Fruit fly (Drosophila melanogaster) whole organism, embryonic: ENCODE measurements around the gene CG31948.

Experiments used
- Antp ChIP-seq: fragments of 200-800 bp; sonication (Bioruptor generic); optimal IDR thresholded peaks from 3 replicates; lab custom pipeline; 2016; ENCODE audit warnings: missing biosample characterization, missing genetic modification characterization
- CG11560 ChIP-seq: fragments of 200-800 bp; sonication (Bioruptor generic); IDR thresholded peaks from 3 replicates; pipeline ENCODE4 v1.3.6; 2022; ENCODE audit warnings: missing biosample characterization, missing genetic modification characterization
- CG11723 ChIP-seq: fragments of 200-800 bp; sonication (Bioruptor generic); optimal IDR thresholded peaks from 2 replicates; lab custom pipeline; 2017; ENCODE audit warnings: missing biosample characterization, mild to moderate bottlenecking, missing genetic modification characterization
- CG12155 ChIP-seq: fragments of 200-800 bp; sonication (Bioruptor generic); optimal IDR thresholded peaks from 3 replicates; lab custom pipeline; 2016; ENCODE audit warnings: missing biosample characterization, missing genetic modification characterization
- CG12219 ChIP-seq: fragments of 200-800 bp; sonication (Bioruptor generic); optimal IDR thresholded peaks from 3 replicates; lab custom pipeline; 2018; ENCODE audit warnings: missing biosample characterization, mild to moderate bottlenecking, missing genetic modification characterization
- CG12659 ChIP-seq: fragments of 200-800 bp; sonication (Bioruptor generic); optimal IDR thresholded peaks from 3 replicates; lab custom pipeline; 2017; ENCODE audit warnings: mild to moderate bottlenecking, missing biosample characterization, missing genetic modification reagents, missing genetic modification characterization
- CG1602 ChIP-seq: fragments of 200-800 bp; sonication (Bioruptor generic); optimal IDR thresholded peaks from 3 replicates; lab custom pipeline; 2016; ENCODE audit warnings: missing biosample characterization, missing genetic modification characterization
- CG17328 ChIP-seq: fragments of 200-800 bp; sonication (Bioruptor generic); IDR thresholded peaks from 2 replicates; pipeline ENCODE4 v1.3.6; 2022; ENCODE audit warnings: missing biosample characterization, missing genetic modification characterization
- CG1792 ChIP-seq: fragments of 200-800 bp; sonication (Bioruptor generic); optimal IDR thresholded peaks from 2 replicates; lab custom pipeline; 2016; ENCODE audit warnings: missing biosample characterization, missing genetic modification characterization
- CG18764 ChIP-seq: fragments of 200-800 bp; sonication (Bioruptor generic); optimal IDR thresholded peaks from 3 replicates; lab custom pipeline; 2016; ENCODE audit warnings: missing biosample characterization, missing genetic modification characterization
- CG2712 ChIP-seq: fragments of 200-800 bp; optimal IDR thresholded peaks from 3 replicates; lab custom pipeline; 2019; ENCODE audit warnings: missing biosample characterization, mild to moderate bottlenecking, missing genetic modification characterization, moderate library complexity
- CG3281 ChIP-seq: fragments of 200-800 bp; sonication (Bioruptor generic); optimal IDR thresholded peaks from 3 replicates; lab custom pipeline; 2017; ENCODE audit warnings: missing biosample characterization, mild to moderate bottlenecking, missing genetic modification characterization
- CG33557 ChIP-seq: fragments of 200-800 bp; sonication (Bioruptor generic); optimal IDR thresholded peaks from 2 replicates; lab custom pipeline; 2019; ENCODE audit warnings: missing biosample characterization, mild to moderate bottlenecking, missing genetic modification characterization, moderate library complexity
- CG4328 ChIP-seq: fragments of 200-800 bp; sonication (Bioruptor generic); optimal IDR thresholded peaks from 3 replicates; lab custom pipeline; 2017; ENCODE audit warnings: missing biosample characterization, missing genetic modification reagents, missing genetic modification characterization
- CG4730 ChIP-seq: fragments of 200-800 bp; sonication (Bioruptor generic); IDR thresholded peaks from 2 replicates; pipeline ENCODE4 v1.3.6; 2022; ENCODE audit warnings: missing biosample characterization, missing genetic modification characterization
- CG4820 ChIP-seq: fragments of 200-800 bp; sonication (Bioruptor generic); optimal IDR thresholded peaks from 3 replicates; lab custom pipeline; 2016; ENCODE audit warnings: missing biosample characterization, missing genetic modification characterization
- CG5953 ChIP-seq: fragments of 200-800 bp; sonication (Bioruptor generic); IDR thresholded peaks from 2 replicates; pipeline ENCODE4 v1.3.6; 2022; ENCODE audit warnings: missing biosample characterization, missing genetic modification characterization
- CG6175 ChIP-seq: fragments of 200-800 bp; sonication (Bioruptor generic); IDR thresholded peaks from 3 replicates; pipeline ENCODE4 v1.3.6; 2022; ENCODE audit warnings: missing biosample characterization, missing genetic modification characterization
- CG6854 ChIP-seq: fragments of 200-800 bp; sonication (Bioruptor generic); optimal IDR thresholded peaks from 3 replicates; lab custom pipeline; 2017; ENCODE audit warnings: missing biosample characterization, mild to moderate bottlenecking, missing genetic modification characterization
- CG9727 ChIP-seq: fragments of 200-800 bp; sonication (Bioruptor generic); optimal IDR thresholded peaks from 3 replicates; lab custom pipeline; 2017; ENCODE audit warnings: missing biosample characterization, mild to moderate bottlenecking, missing genetic modification characterization
- CHES-1-like ChIP-seq: fragments of 200-800 bp; sonication (Bioruptor generic); optimal IDR thresholded peaks from 2 replicates; lab custom pipeline; 2016; ENCODE audit warnings: missing biosample characterization, missing genetic modification characterization
- Doc3 ChIP-seq: fragments of 200-800 bp; sonication (Bioruptor generic); IDR thresholded peaks from 3 replicates; pipeline ENCODE4 v1.3.6; 2022; ENCODE audit warnings: missing biosample characterization, missing genetic modification characterization; ENCODE audit not compliant: partially characterized antibody
- Dref ChIP-seq: fragments of 200-800 bp; sonication (Bioruptor generic); IDR thresholded peaks from 2 replicates; pipeline ENCODE4 v1.3.6; 2022; ENCODE audit warnings: missing biosample characterization, missing genetic modification characterization
- H15 ChIP-seq: fragments of 200-800 bp; sonication (Bioruptor generic); IDR thresholded peaks from 3 replicates; pipeline ENCODE4 v1.3.6; 2022; ENCODE audit warnings: missing biosample characterization, missing genetic modification characterization
- HLHmδ ChIP-seq: fragments of 200-800 bp; sonication (Bioruptor generic); optimal IDR thresholded peaks from 2 replicates; lab custom pipeline; 2018; ENCODE audit warnings: missing biosample characterization, mild to moderate bottlenecking, missing genetic modification characterization, moderate library complexity
- Kr ChIP-seq: fragments of 200-800 bp; sonication (Bioruptor generic); optimal IDR thresholded peaks from 2 replicates; lab custom pipeline; 2017; ENCODE audit warnings: missing biosample characterization, mild to moderate bottlenecking, missing genetic modification characterization
- Oli ChIP-seq: fragments of 200-800 bp; sonication (Bioruptor generic); optimal IDR thresholded peaks from 2 replicates; lab custom pipeline; 2018; ENCODE audit warnings: missing biosample characterization, mild to moderate bottlenecking, missing genetic modification characterization, moderate library complexity
- Sox102F ChIP-seq: fragments of 200-800 bp; sonication (Bioruptor generic); optimal IDR thresholded peaks from 2 replicates; lab custom pipeline; 2018; ENCODE audit warnings: missing biosample characterization, mild to moderate bottlenecking, missing genetic modification characterization, moderate library complexity
- Spps ChIP-seq: fragments of 200-800 bp; sonication (Bioruptor generic); optimal IDR thresholded peaks from 2 replicates; lab custom pipeline; 2018; ENCODE audit warnings: missing biosample characterization, mild to moderate bottlenecking, missing genetic modification characterization
- bigmax ChIP-seq: fragments of 200-800 bp; sonication (Bioruptor generic); optimal IDR thresholded peaks from 2 replicates; lab custom pipeline; 2018; ENCODE audit warnings: missing biosample characterization, mild to moderate bottlenecking, missing genetic modification characterization
- crc ChIP-seq: fragments of 200-800 bp; sonication (Bioruptor generic); optimal IDR thresholded peaks from 2 replicates; lab custom pipeline; 2016; ENCODE audit warnings: missing biosample characterization, missing genetic modification characterization
- cwo ChIP-seq: fragments of 200-800 bp; sonication (Bioruptor generic); optimal IDR thresholded peaks from 3 replicates; lab custom pipeline; 2017; ENCODE audit warnings: missing biosample characterization, missing genetic modification characterization, mild to moderate bottlenecking, moderate library complexity, missing genetic modification reagents
- da ChIP-seq: fragments of 200-800 bp; sonication (Bioruptor generic); optimal IDR thresholded peaks from 2 replicates; lab custom pipeline; 2016; ENCODE audit warnings: missing biosample characterization, missing genetic modification characterization
- dati ChIP-seq: fragments of 200-800 bp; sonication (Bioruptor generic); IDR thresholded peaks from 2 replicates; pipeline ENCODE4 v1.3.6; 2022; ENCODE audit warnings: missing biosample characterization, missing genetic modification characterization
- dmrt99B ChIP-seq: fragments of 200-800 bp; sonication (Bioruptor generic); optimal IDR thresholded peaks from 2 replicates; lab custom pipeline; 2018; ENCODE audit warnings: missing biosample characterization, mild to moderate bottlenecking, missing genetic modification characterization, moderate library complexity
- en ChIP-seq: fragments of 200-800 bp; sonication (Bioruptor generic); optimal IDR thresholded peaks from 2 replicates; lab custom pipeline; 2016; ENCODE audit warnings: missing biosample characterization, missing genetic modification characterization
- esg ChIP-seq: fragments of 200-800 bp; sonication (Bioruptor generic); conservative IDR thresholded peaks from 2 replicates; pipeline ENCODE4 v1.3.6; 2022; ENCODE audit warnings: missing biosample characterization, missing genetic modification characterization
- exex ChIP-seq: fragments of 200-800 bp; sonication (Bioruptor generic); optimal IDR thresholded peaks from 4 replicates; lab custom pipeline; 2018; ENCODE audit warnings: missing biosample characterization, mild to moderate bottlenecking, missing genetic modification characterization, moderate library complexity
- fd64A ChIP-seq: fragments of 200-800 bp; sonication (Bioruptor generic); optimal IDR thresholded peaks from 3 replicates; lab custom pipeline; 2018; ENCODE audit warnings: missing biosample characterization, mild to moderate bottlenecking, missing genetic modification characterization
- gem ChIP-seq: fragments of 200-800 bp; sonication (Bioruptor generic); optimal IDR thresholded peaks from 2 replicates; lab custom pipeline; 2019; ENCODE audit warnings: missing biosample characterization, mild to moderate bottlenecking, missing genetic modification characterization, moderate library complexity
- gro ChIP-seq: fragments of 200-800 bp; sonication (Bioruptor generic); optimal IDR thresholded peaks from 2 replicates; lab custom pipeline; 2016; ENCODE audit warnings: missing biosample characterization, missing genetic modification characterization
- gsb ChIP-seq: fragments of 200-800 bp; sonication (Bioruptor generic); IDR thresholded peaks from 2 replicates; pipeline ENCODE4 v1.3.6; 2022; ENCODE audit warnings: missing biosample characterization, missing genetic modification characterization
- her ChIP-seq: fragments of 200-800 bp; sonication (Bioruptor generic); optimal IDR thresholded peaks from 2 replicates; lab custom pipeline; 2016; ENCODE audit warnings: missing biosample characterization, missing genetic modification characterization
- lab ChIP-seq: fragments of 200-800 bp; sonication (Bioruptor generic); optimal IDR thresholded peaks from 3 replicates; lab custom pipeline; 2017; ENCODE audit warnings: missing biosample characterization, missing genetic modification characterization, mild to moderate bottlenecking, moderate library complexity, missing genetic modification reagents
- lola ChIP-seq, 3 experiments: fragments of >200 bp in 2 of 3; fragments of 200-800 bp in 1 of 3; sonication (Bioruptor generic) in 1 of 3; optimal IDR thresholded peaks; 2 replicates each; lab custom pipeline; 2017 to 2019; ENCODE audit warnings: missing biosample characterization in 3 of 3, missing genetic modification characterization in 3 of 3, mild to moderate bottlenecking in 1 of 3, moderate library complexity in 1 of 3
- mam ChIP-seq: fragments of 200-800 bp; sonication (Bioruptor generic); optimal IDR thresholded peaks from 3 replicates; lab custom pipeline; 2016; ENCODE audit warnings: missing biosample characterization, missing genetic modification characterization
- nau ChIP-seq: fragments of 200-800 bp; sonication (Bioruptor generic); optimal IDR thresholded peaks from 3 replicates; lab custom pipeline; 2017; ENCODE audit warnings: missing biosample characterization, mild to moderate bottlenecking, missing genetic modification characterization, missing genetic modification reagents
- onecut ChIP-seq: fragments of 200-800 bp; sonication (Bioruptor generic); IDR thresholded peaks from 2 replicates; pipeline ENCODE4 v1.3.6; 2022; ENCODE audit warnings: missing biosample characterization, missing genetic modification characterization
- repo ChIP-seq: fragments of 200-800 bp; sonication (Bioruptor generic); optimal IDR thresholded peaks from 2 replicates; lab custom pipeline; 2016; ENCODE audit warnings: missing biosample characterization, missing genetic modification characterization
- tll ChIP-seq, 2 experiments: fragments of 200-800 bp in 1 of 2; fragments of >200 bp in 1 of 2; sonication (Bioruptor generic) in 1 of 2; optimal IDR thresholded peaks; 2 replicates each; lab custom pipeline; 2017 to 2019; ENCODE audit warnings: missing biosample characterization in 2 of 2, missing genetic modification characterization in 2 of 2, mild to moderate bottlenecking in 1 of 2, moderate library complexity in 1 of 2
- zfh1 ChIP-seq: fragments of 200-800 bp; sonication (Bioruptor generic); IDR thresholded peaks from 3 replicates; pipeline ENCODE4 v1.3.6; 2022; ENCODE audit warnings: missing biosample characterization, missing genetic modification characterization

CG31948 gene

dm6 chr2L:2380805-2381204 lies 35.7 kb downstream of the CG31948 start, which contains the start of gene Eogt (continued):
- peak; percentile 85 for TF ChIP-seq Spps (tag; lab: Kevin White, UChicago)
- TF ChIP-seq CG12155 (GFP tag; lab: Kevin White, UChicago): peak; percentile 90
- no peak for TF ChIP-seq da (GFP tag; lab: Kevin White, UChicago)
- TF ChIP-seq bigmax (GFP tag; lab: Kevin White, UChicago): no peak
- TF ChIP-seq CG6854 (GFP tag; lab: Kevin White, UChicago): peak; percentile 51
- no peak for TF ChIP-seq Kr (GFP tag; lab: Kevin White, UChicago)
- peak; percentile 95 for TF ChIP-seq CG2712 (tag; lab: Kevin White, UChicago)
- peak; percentile 83 for TF ChIP-seq mam (GFP tag; lab: Kevin White, UChicago)
- peak; percentile 94 for TF ChIP-seq Sox102F
- TF ChIP-seq CG12659 (GFP tag; lab: Kevin White, UChicago): peak; percentile 95
- TF ChIP-seq dati (GFP tag; lab: Robert Waterston, UW): peak; percentile 95
- peak; percentile 27 for TF ChIP-seq gro
- peak; percentile 45 for TF ChIP-seq Antp
- no peak for TF ChIP-seq HLHmδ (GFP tag; lab: Kevin White, UChicago)
- TF ChIP-seq crc: peak; percentile 49
- TF ChIP-seq onecut (GFP tag; lab: Robert Waterston, UW): peak; percentile 90
- peak; percentile 25 for TF ChIP-seq en (GFP tag; lab: Kevin White, UChicago)
- TF ChIP-seq CHES-1-like (GFP tag; lab: Kevin White, UChicago): peak; percentile 37
- TF ChIP-seq CG9727 (GFP tag; lab: Kevin White, UChicago): peak; percentile 93
- TF ChIP-seq CG4820 (GFP tag; lab: Kevin White, UChicago): peak; percentile 91
- peak; percentile 27 for TF ChIP-seq CG1792 (GFP tag; lab: Kevin White, UChicago)
- peak; percentile 95 for TF ChIP-seq H15 (GFP tag; lab: Robert Waterston, UW)
- peak; percentile 92 for TF ChIP-seq CG33557
- no peak for TF ChIP-seq Doc3 (GFP tag; lab: Robert Waterston, UW)
- TF ChIP-seq CG12219 (GFP tag; lab: Kevin White, UChicago): peak; percentile 88
- TF ChIP-seq CG5953 (GFP tag; lab: Robert Waterston, UW): peak; percentile 94
- TF ChIP-seq gsb (GFP tag; lab: Robert Waterston, UW): peak; percentile 92
- no peak for TF ChIP-seq her (GFP tag; lab: Kevin White, UChicago)
- peak in 1 of 2 experiments; percentile 28 for TF ChIP-seq tll (GFP tag; optimal IDR thresholded peaks at IDR 0.05; lab: Kevin White, UChicago)
- peak; percentile 90 for TF ChIP-seq CG6175 (GFP tag; lab: Robert Waterston, UW)
- TF ChIP-seq Oli (tag; lab: Kevin White, UChicago): peak; percentile 93
- peak; percentile 60 for TF ChIP-seq CG4328
- peak; percentile 82 for TF ChIP-seq CG18764
- TF ChIP-seq exex (tag; lab: Kevin White, UChicago): peak; percentile 45
- peak; percentile 70 for TF ChIP-seq cwo
- peak; percentile 90 for TF ChIP-seq dmrt99B (tag; lab: Kevin White, UChicago)
- TF ChIP-seq fd64A (GFP tag; lab: Kevin White, UChicago): peak; percentile 33
- no peak for TF ChIP-seq nau
- peak; percentile 95 for TF ChIP-seq CG1602 (GFP tag; lab: Kevin White, UChicago)
- TF ChIP-seq lola (GFP tag; optimal IDR thresholded peaks at IDR 0.05; lab: Kevin White, UChicago): peak in 1 of 3 experiments; percentile 93
- peak; percentile 75 for TF ChIP-seq CG11723 (GFP tag; lab: Kevin White, UChicago)
- peak; percentile 98 for TF ChIP-seq zfh1 (GFP tag; lab: Robert Waterston, UW)
- peak; percentile 90 for TF ChIP-seq lab (GFP tag; lab: Kevin White, UChicago)
- TF ChIP-seq repo (GFP tag; lab: Kevin White, UChicago): peak; percentile 20
- TF ChIP-seq esg (GFP tag; lab: Robert Waterston, UW): peak; percentile 96
- peak; percentile 86 for TF ChIP-seq CG11560
- peak; percentile 99 for TF ChIP-seq CG17328 (GFP tag; lab: Robert Waterston, UW)
- TF ChIP-seq gem (tag; lab: Kevin White, UChicago): peak; percentile 98
- peak; percentile 84 for TF ChIP-seq CG3281 (GFP tag; lab: Kevin White, UChicago)
- TF ChIP-seq CG4730 (GFP tag; lab: Robert Waterston, UW): peak; percentile 95
- peak; percentile 39 for TF ChIP-seq Dref
